Fruit fly (Drosophila melanogaster) whole organism: Measurements from ENCODE around the gene CG32036.

Experiments used
- CG8478 ChIP-seq: fragments of >200 bp; optimal IDR thresholded peaks from 2 replicates; lab custom pipeline; 2018; ENCODE audit warnings: inconsistent platforms
- pan ChIP-seq: fragments of >200 bp; optimal IDR thresholded peaks from 2 replicates; lab custom pipeline; 2017

dm6 chr3L:9462247-9462769 is 26.7 kb downstream of the CG32036 start:
- TF ChIP-seq pan (lab: Kevin White, UChicago), result no peak
- no peak for TF ChIP-seq CG8478 (lab: Kevin White, UChicago)
